Worm (Caenorhabditis elegans): Measurements from ENCODE around the gene F31B12.3.

DNA sequence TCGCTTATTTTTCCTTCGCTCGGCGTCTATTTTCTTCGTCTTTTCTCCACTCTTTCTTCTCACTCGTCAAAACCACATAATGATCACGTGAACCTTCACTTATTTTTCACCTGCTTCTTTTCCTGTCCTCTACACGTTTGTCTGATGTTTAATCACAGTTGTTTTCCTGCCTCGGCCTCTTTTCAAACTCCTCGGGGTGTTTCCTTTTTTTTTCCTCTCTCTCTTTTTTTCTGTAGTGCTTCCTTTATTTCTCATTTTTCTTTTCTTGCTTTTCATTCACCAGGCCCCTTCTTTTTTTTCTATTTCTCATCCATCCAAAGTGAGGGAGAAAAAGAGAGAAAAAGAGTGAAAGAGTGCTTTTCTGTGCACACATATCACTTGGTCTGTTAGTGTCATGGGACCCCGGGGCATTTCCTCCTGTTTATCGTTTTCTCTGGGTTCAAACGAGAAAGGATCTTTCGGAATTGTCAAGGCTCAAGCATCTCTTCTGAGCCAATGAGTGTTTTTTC, 49.4 kb downstream of the F31B12.3 start:
- no peak for TF ChIP-seq ztf-29 (GFP tag; IDR thresholded peaks at IDR 0.05)
- TF ChIP-seq tab-1 (GFP tag; IDR thresholded peaks at IDR 0.05): no peak
- TF ChIP-seq flt-1 (GFP tag; IDR thresholded peaks at IDR 0.05): no peak
